Worm (Caenorhabditis elegans) whole organism, late embryonic: ENCODE data around the gene T12G3.4.
A peak's percentile ranks its signal among the peaks of the same experiment; 100 is the strongest.

ENCODE experiments used
- C08G9.2 ChIP-seq: sonication (generic microtip); optimal IDR thresholded peaks from 2 replicates; lab custom pipeline; 2016; ENCODE audit warnings: mild to moderate bottlenecking, missing genetic modification characterization, moderate library complexity, missing compliant biosample characterization
- C38D4.7 ChIP-seq: fragments of 200-800 bp; sonication (Bioruptor generic); optimal IDR thresholded peaks from 2 replicates; lab custom pipeline; 2018; ENCODE audit warnings: mild to moderate bottlenecking, missing genetic modification characterization, moderate library complexity, missing compliant biosample characterization
- K09A11.1 ChIP-seq: sonication (generic microtip); optimal IDR thresholded peaks from 2 replicates; lab custom pipeline; 2017; ENCODE audit warnings: antibody characterized with exemption, mild to moderate bottlenecking, missing genetic modification characterization, missing compliant biosample characterization; ENCODE audit not compliant: insufficient read depth
- Y22D7AL.16 ChIP-seq: sonication (generic microtip); optimal IDR thresholded peaks from 2 replicates; lab custom pipeline; 2016; ENCODE audit warnings: missing genetic modification characterization, missing compliant biosample characterization
- ahr-1 ChIP-seq: sonication (generic microtip); optimal IDR thresholded peaks from 2 replicates; lab custom pipeline; 2016; ENCODE audit warnings: missing genetic modification characterization, missing compliant biosample characterization
- ceh-14 ChIP-seq: sonication (generic microtip); optimal IDR thresholded peaks from 2 replicates; lab custom pipeline; 2016; ENCODE audit warnings: missing genotype, missing genetic modification characterization, missing compliant biosample characterization
- ceh-18 ChIP-seq: sonication (generic microtip); optimal IDR thresholded peaks from 2 replicates; lab custom pipeline; 2016; ENCODE audit warnings: missing genetic modification characterization, missing compliant biosample characterization
- ceh-19 ChIP-seq: fragments of 200-800 bp; sonication (Bioruptor generic); optimal IDR thresholded peaks from 2 replicates; lab custom pipeline; 2018; ENCODE audit warnings: mild to moderate bottlenecking, missing genetic modification characterization, missing compliant biosample characterization
- ceh-22 ChIP-seq: sonication (generic microtip); optimal IDR thresholded peaks from 2 replicates; lab custom pipeline; 2017; ENCODE audit warnings: missing biosample characterization, missing genetic modification characterization
- ceh-30 ChIP-seq: fragments of 150-350 bp; optimal IDR thresholded peaks from 2 replicates; lab custom pipeline; 2014; ENCODE audit warnings: missing biosample characterization, missing genetic modification characterization
- ceh-31 ChIP-seq: sonication (generic microtip); optimal IDR thresholded peaks from 2 replicates; lab custom pipeline; 2016; ENCODE audit warnings: missing genetic modification characterization, missing compliant biosample characterization
- ceh-34 ChIP-seq: sonication (generic microtip); optimal IDR thresholded peaks from 2 replicates; lab custom pipeline; 2016; ENCODE audit warnings: mild to moderate bottlenecking, missing genetic modification characterization, missing compliant biosample characterization
- ceh-9 ChIP-seq: sonication (generic microtip); optimal IDR thresholded peaks from 2 replicates; lab custom pipeline; 2016; ENCODE audit warnings: mild to moderate bottlenecking, missing genetic modification characterization, inconsistent platforms, missing compliant biosample characterization
- che-1 ChIP-seq: sonication (generic microtip); optimal IDR thresholded peaks from 2 replicates; lab custom pipeline; 2016; ENCODE audit warnings: mild to moderate bottlenecking, missing genetic modification characterization, missing compliant biosample characterization
- dmd-4 ChIP-seq: sonication (generic microtip); optimal IDR thresholded peaks from 2 replicates; lab custom pipeline; 2016; ENCODE audit warnings: borderline replicate concordance, missing genetic modification characterization, missing compliant biosample characterization
- ets-4 ChIP-seq: sonication (generic microtip); optimal IDR thresholded peaks from 2 replicates; lab custom pipeline; 2016; ENCODE audit warnings: missing genetic modification characterization, missing compliant biosample characterization
- eyg-1 ChIP-seq: sonication (generic microtip); optimal IDR thresholded peaks from 2 replicates; lab custom pipeline; 2016; ENCODE audit warnings: missing genotype, missing genetic modification characterization, missing compliant biosample characterization
- fax-1 ChIP-seq: sonication (generic microtip); optimal IDR thresholded peaks from 2 replicates; lab custom pipeline; 2016; ENCODE audit warnings: missing genotype, missing genetic modification characterization, missing compliant biosample characterization
- fkh-10 ChIP-seq: fragments of 150-350 bp; optimal IDR thresholded peaks from 2 replicates; lab custom pipeline; 2014; ENCODE audit warnings: missing biosample characterization, missing genetic modification reagents, missing genetic modification characterization
- fkh-6 ChIP-seq: sonication (generic microtip); optimal IDR thresholded peaks from 2 replicates; lab custom pipeline; 2016; ENCODE audit warnings: missing genetic modification characterization, missing compliant biosample characterization
- gmeb-2 ChIP-seq: sonication (generic microtip); optimal IDR thresholded peaks from 2 replicates; lab custom pipeline; 2016; ENCODE audit warnings: missing genetic modification characterization, inconsistent platforms, missing compliant biosample characterization
- hlh-15 ChIP-seq: sonication (generic microtip); optimal IDR thresholded peaks from 2 replicates; lab custom pipeline; 2016; ENCODE audit warnings: missing genetic modification characterization, missing compliant biosample characterization
- hlh-6 ChIP-seq: sonication (generic microtip); optimal IDR thresholded peaks from 2 replicates; lab custom pipeline; 2016; ENCODE audit warnings: missing genotype, missing genetic modification characterization, missing compliant biosample characterization
- lin-11 ChIP-seq: fragments of 200-800 bp; sonication (Bioruptor generic); optimal IDR thresholded peaks from 2 replicates; lab custom pipeline; 2018; ENCODE audit warnings: mild to moderate bottlenecking, missing genetic modification characterization, missing compliant biosample characterization
- madf-2 ChIP-seq: sonication (generic microtip); optimal IDR thresholded peaks from 2 replicates; lab custom pipeline; 2017; ENCODE audit warnings: missing genetic modification characterization, missing compliant biosample characterization
- mec-3 ChIP-seq: sonication (generic microtip); optimal IDR thresholded peaks from 2 replicates; lab custom pipeline; 2016; ENCODE audit warnings: borderline replicate concordance, missing genetic modification characterization, missing compliant biosample characterization
- nfya-1 ChIP-seq: sonication (generic microtip); optimal IDR thresholded peaks from 2 replicates; lab custom pipeline; 2017; ENCODE audit warnings: missing genetic modification characterization, mild to moderate bottlenecking, missing compliant biosample characterization, antibody characterized with exemption, moderate library complexity
- nhr-11 ChIP-seq: fragments of 150-350 bp; optimal IDR thresholded peaks from 2 replicates; lab custom pipeline; 2014; ENCODE audit warnings: missing biosample characterization, missing genetic modification characterization
- nhr-232 ChIP-seq: sonication (generic microtip); optimal IDR thresholded peaks from 2 replicates; lab custom pipeline; 2016; ENCODE audit warnings: missing genetic modification characterization, missing compliant biosample characterization
- npax-4 ChIP-seq: sonication (generic microtip); optimal IDR thresholded peaks from 2 replicates; lab custom pipeline; 2016; ENCODE audit warnings: missing genetic modification characterization, missing compliant biosample characterization
- pag-3 ChIP-seq: sonication (generic microtip); optimal IDR thresholded peaks from 2 replicates; lab custom pipeline; 2016; ENCODE audit warnings: missing compliant biosample characterization, missing genetic modification characterization, borderline replicate concordance
- pax-1 ChIP-seq: fragments of 150-350 bp; optimal IDR thresholded peaks from 2 replicates; lab custom pipeline; 2014; ENCODE audit warnings: missing biosample characterization, missing genetic modification characterization
- pha-2 ChIP-seq: sonication (generic microtip); optimal IDR thresholded peaks from 2 replicates; lab custom pipeline; 2017; ENCODE audit warnings: mild to moderate bottlenecking, missing genetic modification characterization, missing compliant biosample characterization
- pha-4 ChIP-seq: fragments of 150-350 bp; optimal IDR thresholded peaks from 2 replicates; lab custom pipeline; 2018; ENCODE audit warnings: missing biosample characterization, missing genetic modification reagents, missing genetic modification characterization
- pqm-1 ChIP-seq: sonication (generic microtip); optimal IDR thresholded peaks from 2 replicates; lab custom pipeline; 2016; ENCODE audit warnings: missing genetic modification characterization, missing compliant biosample characterization
- pros-1 ChIP-seq: fragments of 150-350 bp; optimal IDR thresholded peaks from 2 replicates; lab custom pipeline; 2014; ENCODE audit warnings: missing biosample characterization, missing genetic modification reagents, missing genetic modification characterization
- rnt-1 ChIP-seq: sonication (generic microtip); optimal IDR thresholded peaks from 2 replicates; lab custom pipeline; 2016; ENCODE audit warnings: missing genetic modification characterization, missing compliant biosample characterization
- sdc-2 ChIP-seq: sonication (generic microtip); optimal IDR thresholded peaks from 2 replicates; lab custom pipeline; 2016; ENCODE audit warnings: missing genotype, missing genetic modification characterization, missing compliant biosample characterization
- sox-2 ChIP-seq: fragments of 200-800 bp; sonication (Bioruptor generic); IDR thresholded peaks from 2 replicates; pipeline ENCODE4 v1.3.6; 2022; ENCODE audit warnings: missing genetic modification reagents, missing genetic modification characterization, missing compliant biosample characterization
- tbx-2 ChIP-seq: sonication (generic microtip); optimal IDR thresholded peaks from 2 replicates; lab custom pipeline; 2016; ENCODE audit warnings: missing genetic modification characterization, missing compliant biosample characterization
- unc-3 ChIP-seq, 2 experiments: fragments of 200-800 bp in 1 of 2; sonication (Bioruptor generic) in 1 of 2; sonication (generic microtip) in 1 of 2; conservative IDR thresholded peaks in 1 of 2; optimal IDR thresholded peaks in 1 of 2; 2 replicates each; pipeline versions ENCODE4 v1.3.6 to Lab custom; 2016 to 2022; ENCODE audit warnings: missing compliant biosample characterization in 2 of 2, missing genetic modification characterization in 2 of 2, missing genetic modification reagents in 1 of 2
- unc-42 ChIP-seq: sonication (generic microtip); optimal IDR thresholded peaks from 2 replicates; lab custom pipeline; 2016; ENCODE audit warnings: missing genotype, missing genetic modification characterization, missing compliant biosample characterization
- unc-55 ChIP-seq: sonication (generic microtip); optimal IDR thresholded peaks from 2 replicates; lab custom pipeline; 2017; ENCODE audit warnings: missing biosample characterization, missing genetic modification reagents, missing genetic modification characterization
- unc-86 ChIP-seq: sonication (generic microtip); optimal IDR thresholded peaks from 2 replicates; lab custom pipeline; 2016; ENCODE audit warnings: missing genetic modification characterization, missing compliant biosample characterization
- zip-5 ChIP-seq: sonication (generic microtip); optimal IDR thresholded peaks from 2 replicates; lab custom pipeline; 2016; ENCODE audit warnings: missing genetic modification characterization, missing compliant biosample characterization
- ztf-16 ChIP-seq: sonication (generic microtip); optimal IDR thresholded peaks from 2 replicates; lab custom pipeline; 2017; ENCODE audit warnings: missing genetic modification characterization, missing compliant biosample characterization

T12G3.4 gene

DNA sequence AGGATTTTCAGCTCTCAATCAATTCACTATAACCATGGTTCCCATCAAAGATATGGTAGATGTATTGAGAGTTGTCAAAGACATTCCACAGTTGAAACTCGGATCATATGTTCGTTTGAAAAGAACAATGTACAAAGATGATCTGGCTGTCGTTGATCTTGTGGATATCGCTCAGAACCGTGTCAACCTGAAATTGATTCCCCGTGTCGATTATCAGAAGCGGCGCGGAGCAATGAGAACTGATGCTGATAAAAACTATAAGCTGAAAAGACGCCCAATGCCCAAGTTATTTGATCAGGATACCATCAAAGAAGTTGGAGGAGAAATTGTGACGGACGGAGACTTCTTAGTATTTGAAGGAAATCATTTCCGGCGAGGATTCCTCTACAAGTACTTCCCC is 4.4 kb downstream of the T12G3.4 start:
- TF ChIP-seq pros-1 (tag; lab: Kevin White, UChicago) = no peak
- no peak for TF ChIP-seq ceh-34
- TF ChIP-seq pha-4 (tag; lab: Kevin White, UChicago) = no peak
- no peak for TF ChIP-seq sdc-2 (tag; lab: Kevin White, UChicago)
- no peak for TF ChIP-seq npax-4 (tag; lab: Kevin White, UChicago)
- TF ChIP-seq ahr-1 = no peak
- no peak for TF ChIP-seq che-1 (tag; lab: Kevin White, UChicago)
- TF ChIP-seq sox-2 (GFP tag; lab: Robert Waterston, UW) = no peak
- TF ChIP-seq hlh-15 (tag; lab: Kevin White, UChicago) = no peak
- TF ChIP-seq dmd-4 (tag; lab: Kevin White, UChicago) = no peak
- no peak for TF ChIP-seq ceh-14 (tag; lab: Kevin White, UChicago)
- no peak for TF ChIP-seq fkh-6 (tag; lab: Kevin White, UChicago)
- no peak for TF ChIP-seq lin-11
- TF ChIP-seq madf-2 = no peak
- TF ChIP-seq tbx-2 (tag; lab: Kevin White, UChicago) = no peak
- no peak for TF ChIP-seq unc-86
- TF ChIP-seq unc-3 (GFP tag; conservative IDR thresholded peaks at IDR 0.05; lab: Robert Waterston, UW) = no peak
- no peak for TF ChIP-seq unc-3 (tag; optimal IDR thresholded peaks at IDR 0.05; lab: Kevin White, UChicago)
- TF ChIP-seq mec-3 (tag; lab: Kevin White, UChicago) = no peak
- no peak for TF ChIP-seq pqm-1 (tag; lab: Kevin White, UChicago)
- no peak for TF ChIP-seq K09A11.1 (tag; lab: Kevin White, UChicago)

DNA sequence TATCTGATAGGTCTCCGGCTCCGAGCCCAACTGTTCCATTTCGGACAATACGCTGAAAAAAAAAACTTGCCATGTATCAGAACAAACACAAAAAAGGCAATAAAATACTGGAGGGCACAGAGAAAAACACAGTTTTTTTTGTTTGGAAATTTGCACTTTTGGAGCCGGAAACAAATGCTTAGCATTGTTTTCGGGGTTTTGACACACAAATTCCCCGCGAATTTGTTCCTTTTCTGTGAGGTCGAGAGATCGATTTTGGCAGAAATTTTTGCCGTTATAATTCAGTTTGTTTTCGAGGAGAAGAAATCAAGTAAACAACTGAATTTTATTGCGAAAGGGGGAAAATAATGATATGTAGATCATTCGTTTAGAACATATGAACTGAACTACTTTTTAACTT is 8.5 kb downstream of the T12G3.4 start, which contains the start of gene K08E4.2:
K08E4.2 (minus strand) TSS at position 54 of the 400 bp plus-strand sequence.
- no peak for TF ChIP-seq nfya-1 (tag; lab: Kevin White, UChicago)
- no peak for TF ChIP-seq hlh-6
- no peak for TF ChIP-seq ztf-16 (tag; lab: Kevin White, UChicago)
- no peak for TF ChIP-seq pha-4 (tag; lab: Kevin White, UChicago)
- no peak for TF ChIP-seq rnt-1 (tag; lab: Kevin White, UChicago)
- TF ChIP-seq ahr-1 = no peak
- TF ChIP-seq pha-2 (tag; lab: Kevin White, UChicago) = no peak
- no peak for TF ChIP-seq C08G9.2 (tag; lab: Kevin White, UChicago)
- TF ChIP-seq ceh-18 (tag; lab: Kevin White, UChicago) = no peak
- no peak for TF ChIP-seq tbx-2 (tag; lab: Kevin White, UChicago)
- TF ChIP-seq nhr-232 (tag; lab: Kevin White, UChicago) = no peak
- no peak for TF ChIP-seq ceh-19 (GFP tag; lab: Kevin White, UChicago)
- TF ChIP-seq gmeb-2 = no peak
- TF ChIP-seq ceh-14 (tag; lab: Kevin White, UChicago) = no peak
- no peak for TF ChIP-seq ceh-22 (tag; lab: Kevin White, UChicago)
- no peak for TF ChIP-seq unc-55 (GFP tag; lab: Kevin White, UChicago)

DNA sequence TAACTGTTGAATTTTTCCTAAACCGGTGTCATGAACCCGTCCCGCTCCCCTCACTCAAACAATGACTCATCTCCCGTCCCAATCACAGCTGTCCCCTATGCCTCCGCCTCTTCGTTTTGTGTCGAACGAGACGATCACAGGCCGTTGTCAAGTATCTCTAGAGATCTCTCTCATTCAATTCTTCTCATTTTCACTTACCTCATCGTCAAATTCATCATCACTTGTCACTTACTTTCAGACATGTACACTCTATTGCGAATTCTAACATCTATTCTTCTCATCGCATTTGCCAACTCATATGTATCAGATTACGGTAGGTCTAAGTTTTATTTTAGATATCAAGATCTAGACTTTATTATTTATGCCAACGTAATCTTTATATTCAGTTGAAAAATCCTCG is 9.5 kb downstream of the T12G3.4 start, which contains the start of gene K08E4.3:
K08E4.3 (plus strand) TSS at position 235 of the 400 bp plus-strand sequence.
- peak; percentile 57 for TF ChIP-seq unc-55 (GFP tag; lab: Kevin White, UChicago)
- no peak for TF ChIP-seq unc-3 (GFP tag; conservative IDR thresholded peaks at IDR 0.05; lab: Robert Waterston, UW)
- TF ChIP-seq unc-3 (tag; optimal IDR thresholded peaks at IDR 0.05; lab: Kevin White, UChicago) = no peak

DNA sequence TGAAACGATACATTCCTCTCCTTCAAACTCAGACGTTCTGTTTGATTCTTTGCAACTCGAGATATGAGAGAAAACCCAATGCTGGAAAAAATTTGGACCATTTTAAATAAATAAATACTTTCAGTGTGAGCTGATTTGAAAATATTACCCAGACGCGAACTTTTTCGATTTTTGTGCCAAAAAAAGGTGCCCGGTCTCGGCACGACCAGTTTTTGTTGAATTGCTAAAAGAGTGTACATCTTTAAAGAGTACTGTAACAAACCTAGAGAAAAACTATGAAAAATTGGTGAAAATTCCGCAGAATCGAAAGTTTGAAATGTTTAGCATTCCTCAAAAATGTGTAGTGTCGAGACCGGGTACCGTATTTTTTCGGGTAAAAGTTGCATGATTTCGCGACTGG is 13.2 kb downstream of the T12G3.4 start, which contains the start of gene K08E4.8:
K08E4.8 (minus strand) TSS at position 101 of the 400 bp plus-strand sequence.
- TF ChIP-seq ztf-16 (tag; lab: Kevin White, UChicago) = no peak
- no peak for TF ChIP-seq Y22D7AL.16 (tag; lab: Kevin White, UChicago)
- TF ChIP-seq nfya-1 (tag; lab: Kevin White, UChicago) = no peak
- TF ChIP-seq pha-2 (tag; lab: Kevin White, UChicago) = no peak
- no peak for TF ChIP-seq fax-1
- no peak for TF ChIP-seq pag-3 (tag; lab: Kevin White, UChicago)
- no peak for TF ChIP-seq ceh-30
- no peak for TF ChIP-seq ets-4 (tag; lab: Kevin White, UChicago)
- no peak for TF ChIP-seq K09A11.1 (tag; lab: Kevin White, UChicago)
- no peak for TF ChIP-seq che-1 (tag; lab: Kevin White, UChicago)
- TF ChIP-seq pax-1 = no peak
- TF ChIP-seq fkh-10 (GFP tag; lab: Kevin White, UChicago) = no peak
- no peak for TF ChIP-seq eyg-1 (tag; lab: Kevin White, UChicago)
- TF ChIP-seq C38D4.7 (GFP tag; lab: Kevin White, UChicago) = no peak
- TF ChIP-seq unc-42 (tag; lab: Kevin White, UChicago) = no peak
- no peak for TF ChIP-seq ceh-9 (tag; lab: Kevin White, UChicago)
- TF ChIP-seq zip-5 (tag; lab: Kevin White, UChicago) = no peak
- TF ChIP-seq ceh-34 = no peak
- TF ChIP-seq ceh-31 (tag; lab: Kevin White, UChicago) = no peak
- no peak for TF ChIP-seq nhr-11 (tag; lab: Kevin White, UChicago)
